Fruit fly (Drosophila melanogaster): Measurements from ENCODE around the gene CG8461.
A peak's percentile ranks its signal among the peaks of the same experiment; 100 is the strongest.

The CG8461 gene

dm6 chr3R:14473574-14473973, 39.9 kb downstream of the CG8461 start (continued):
- TF ChIP-seq CG4404 (GFP tag; IDR thresholded peaks at IDR 0.05) = 0 out of 2 replicates have a peak, but pooled peaks have one; percentile 13
- no peak for TF ChIP-seq CG11093 (GFP tag; IDR thresholded peaks at IDR 0.05)
- 0 out of 3 replicates have a peak, but pooled peaks have one; percentile 31 for TF ChIP-seq CG14050 (GFP tag; IDR thresholded peaks at IDR 0.05)
- no peak for TF ChIP-seq cg (GFP tag; optimal IDR thresholded peaks at IDR 0.05)
- peak; percentile 38 for TF ChIP-seq BtbVII (GFP tag; optimal IDR thresholded peaks at IDR 0.05)
- peak; percentile 49 for TF ChIP-seq CG2712 (tag; optimal IDR thresholded peaks at IDR 0.05)
- TF ChIP-seq gcm (GFP tag; optimal IDR thresholded peaks at IDR 0.05) = no peak
- peak; percentile 32 for TF ChIP-seq CG10147 (GFP tag; optimal IDR thresholded peaks at IDR 0.05)
- no peak for TF ChIP-seq CTCF (GFP tag; optimal IDR thresholded peaks at IDR 0.05)
- peak; percentile 62; the same call in 2 of the 3 replicates for TF ChIP-seq CG11456 (GFP tag; IDR thresholded peaks at IDR 0.05)
- 0 out of 2 replicates have a peak, but pooled peaks have one; percentile 19 for TF ChIP-seq CG32767 (GFP tag; IDR thresholded peaks at IDR 0.05)
- TF ChIP-seq CG4730 (GFP tag; IDR thresholded peaks at IDR 0.05) = no peak
- peak; percentile 67 for TF ChIP-seq PHDP (tag; optimal IDR thresholded peaks at IDR 0.05)
- no peak for TF ChIP-seq pan (optimal IDR thresholded peaks at IDR 0.05)
- TF ChIP-seq pan (GFP tag; optimal IDR thresholded peaks at IDR 0.05 in 1 of 2, IDR thresholded peaks at IDR 0.05 in 1 of 2) = peak in 1 of 2 experiments; percentile 77
- TF ChIP-seq CG33213 (GFP tag; optimal IDR thresholded peaks at IDR 0.05) = peak; percentile 32
- TF ChIP-seq gsb (GFP tag; IDR thresholded peaks at IDR 0.05) = peak; percentile 73
- TF ChIP-seq CG11504 (tag; optimal IDR thresholded peaks at IDR 0.05) = peak; percentile 48
- TF ChIP-seq CG9609 (GFP tag; optimal IDR thresholded peaks at IDR 0.05) = peak; percentile 60
- peak; percentile 22 for TF ChIP-seq p53 (GFP tag; optimal IDR thresholded peaks at IDR 0.05)
- TF ChIP-seq HLH54F (GFP tag; optimal IDR thresholded peaks at IDR 0.05) = peak; percentile 44
- no peak for TF ChIP-seq CG11398 (GFP tag; optimal IDR thresholded peaks at IDR 0.05)
- no peak for TF ChIP-seq maf-S (GFP tag; optimal IDR thresholded peaks at IDR 0.05)
- peak; percentile 15 for TF ChIP-seq CG30431 (GFP tag; optimal IDR thresholded peaks at IDR 0.05)
- TF ChIP-seq btn (GFP tag; optimal IDR thresholded peaks at IDR 0.05) = no peak
- no peak for TF ChIP-seq HLHmδ (GFP tag; optimal IDR thresholded peaks at IDR 0.05)
- peak; percentile 87 for TF ChIP-seq sens (GFP tag)
- TF ChIP-seq Bdp1 (GFP tag; optimal IDR thresholded peaks at IDR 0.05) = peak; percentile 15
- peak; percentile 50 for TF ChIP-seq CoRest (tag; optimal IDR thresholded peaks at IDR 0.05)
- TF ChIP-seq corto (GFP tag; optimal IDR thresholded peaks at IDR 0.05) = no peak
- no peak for TF ChIP-seq CG4328 (GFP tag; optimal IDR thresholded peaks at IDR 0.05)
- TF ChIP-seq CG8388 (GFP tag; optimal IDR thresholded peaks at IDR 0.05) = peak; percentile 36
- TF ChIP-seq CG2889 (GFP tag; IDR thresholded peaks at IDR 0.05) = peak; percentile 57; the same call in 2 of the 3 replicates
- TF ChIP-seq Ada2b (GFP tag; IDR thresholded peaks at IDR 0.05) = peak; percentile 55
- no peak for TF ChIP-seq Oaz (GFP tag; IDR thresholded peaks at IDR 0.05)
- TF ChIP-seq ato (GFP tag; IDR thresholded peaks at IDR 0.05; ENCODE audit: partially characterized antibody) = no peak
- TF ChIP-seq hbn (GFP tag; IDR thresholded peaks at IDR 0.05; ENCODE audit: partially characterized antibody) = no peak
- no peak for TF ChIP-seq toy (GFP tag; IDR thresholded peaks at IDR 0.05)
- TF ChIP-seq Vsx1 (GFP tag; optimal IDR thresholded peaks at IDR 0.05) = no peak
- TF ChIP-seq CG32772 (GFP tag; IDR thresholded peaks at IDR 0.05) = 0 out of 2 replicates have a peak, but pooled peaks have one; percentile 16
- TF ChIP-seq sob (GFP tag; IDR thresholded peaks at IDR 0.05) = peak; percentile 44; the same call in 1 of the 2 replicates
- no peak for TF ChIP-seq Hr78 (GFP tag; optimal IDR thresholded peaks at IDR 0.05)
- peak; percentile 17 for TF ChIP-seq CG10462 (GFP tag; optimal IDR thresholded peaks at IDR 0.05)
- TF ChIP-seq CG17612 (GFP tag; IDR thresholded peaks at IDR 0.05) = no peak
- peak; percentile 47; the same call in 1 of the 3 replicates for TF ChIP-seq CG17361 (GFP tag; IDR thresholded peaks at IDR 0.05)
- peak in 1 of 2 experiments; percentile 42 for TF ChIP-seq eve (GFP tag; optimal IDR thresholded peaks at IDR 0.05)
- no peak for TF ChIP-seq seq (GFP tag; IDR thresholded peaks at IDR 0.05)
- 0 out of 4 replicates have a peak, but pooled peaks have one; percentile 8 for TF ChIP-seq chinmo (GFP tag; IDR thresholded peaks at IDR 0.05; ENCODE audit: partially characterized antibody)
- no peak for TF ChIP-seq jigr1 (GFP tag; IDR thresholded peaks at IDR 0.05)
- peak; percentile 47 for TF ChIP-seq CG1233 (GFP tag; optimal IDR thresholded peaks at IDR 0.05)
- 0 out of 3 replicates have a peak, but pooled peaks have one; percentile 22 for TF ChIP-seq Optix (GFP tag; IDR thresholded peaks at IDR 0.05)
- no peak for TF ChIP-seq Neu2 (GFP tag; optimal IDR thresholded peaks at IDR 0.05; ENCODE audit: borderline replicate concordance)
